Fruit fly (Drosophila melanogaster): ENCODE results near the gene Uqcc1.

Uqcc1 gene

dm6 chr3L:6955254-6956229, 2.4 kb downstream of the Uqcc1 start, which contains the start of the genes CG10077 and CG9948 (continued):
- TF ChIP-seq CG14050 (GFP tag; IDR thresholded peaks at IDR 0.05) (peak; percentile 88), CG4707 (GFP tag; optimal IDR thresholded peaks at IDR 0.05) (peak; percentile 75), CG8089 (GFP tag; optimal IDR thresholded peaks at IDR 0.05) (no peak), CG11696 (GFP tag; IDR thresholded peaks at IDR 0.05) (peak; percentile 63), dpn (GFP tag; optimal IDR thresholded peaks at IDR 0.05) (peak; percentile 58 to 90), gcm (GFP tag; optimal IDR thresholded peaks at IDR 0.05) (peak; percentile 92), CG14965 (GFP tag; optimal IDR thresholded peaks at IDR 0.05; ENCODE audit: borderline replicate concordance) (no peak), Lpt (GFP tag; optimal IDR thresholded peaks at IDR 0.05) (no peak), gem (tag; optimal IDR thresholded peaks at IDR 0.05) (peak; percentile 95), Mrtf (GFP tag; IDR thresholded peaks at IDR 0.05) (peak; percentile 88), ara (GFP tag; IDR thresholded peaks at IDR 0.05) (peak; percentile 86), Vsx1 (GFP tag; optimal IDR thresholded peaks at IDR 0.05) (peak; percentile 61), CG17385 (GFP tag; optimal IDR thresholded peaks at IDR 0.05) (peak; percentile 88), wor (GFP tag; IDR thresholded peaks at IDR 0.05) (peak; percentile 79), Meics (GFP tag; optimal IDR thresholded peaks at IDR 0.05) (peak; percentile 90), cwo (GFP tag; optimal IDR thresholded peaks at IDR 0.05) (peak; percentile 75), CG3281 (GFP tag; optimal IDR thresholded peaks at IDR 0.05) (peak; percentile 88), Abd-B (GFP tag; optimal IDR thresholded peaks at IDR 0.05) (peak; percentile 87), Hr78 (GFP tag; optimal IDR thresholded peaks at IDR 0.05) (no peak), chinmo (GFP tag; IDR thresholded peaks at IDR 0.05; ENCODE audit: partially characterized antibody) (peak; percentile 79; the same call in 1 of the 4 replicates), CG1647 (GFP tag; optimal IDR thresholded peaks at IDR 0.05) (peak; percentile 39), Trl (optimal IDR thresholded peaks at IDR 0.05) (no peak), Trl (GFP tag; optimal IDR thresholded peaks at IDR 0.05) (peak; percentile 60), CG15696 (tag; optimal IDR thresholded peaks at IDR 0.05) (peak; percentile 91), CG7271 (tag; optimal IDR thresholded peaks at IDR 0.05) (peak; percentile 73), z (GFP tag; IDR thresholded peaks at IDR 0.05) (no peak), CG15479 (GFP tag; optimal IDR thresholded peaks at IDR 0.05) (no peak), shn (GFP tag; optimal IDR thresholded peaks at IDR 0.05) (peak; percentile 40), yki (optimal IDR thresholded peaks at IDR 0.05) (no peak), CG16779 (GFP tag; IDR thresholded peaks at IDR 0.05) (0 out of 2 replicates have a peak, but pooled peaks have one; percentile 44), CG14667 (GFP tag; IDR thresholded peaks at IDR 0.05) (peak; percentile 88), H2.0 (GFP tag; IDR thresholded peaks at IDR 0.05) (peak; percentile 92), CG13775 (GFP tag; optimal IDR thresholded peaks at IDR 0.05) (peak; percentile 85), CG34376 (GFP tag; optimal IDR thresholded peaks at IDR 0.05) (peak; percentile 77), ranshi (GFP tag; IDR thresholded peaks at IDR 0.05) (peak; percentile 91), CHES-1-like (GFP tag; optimal IDR thresholded peaks at IDR 0.05) (peak; percentile 32), pita (GFP tag; optimal IDR thresholded peaks at IDR 0.05) (no peak), row (GFP tag; IDR thresholded peaks at IDR 0.05) (peak; percentile 99), CG15601 (tag; optimal IDR thresholded peaks at IDR 0.05) (peak; percentile 86), CG9437 (GFP tag; optimal IDR thresholded peaks at IDR 0.05) (peak; percentile 75), sens (GFP tag) (peak; percentile 96), CG9876 (GFP tag; optimal IDR thresholded peaks at IDR 0.05) (no peak), CG9817 (tag; optimal IDR thresholded peaks at IDR 0.05) (peak; percentile 92), Rx (GFP tag; IDR thresholded peaks at IDR 0.05) (peak; percentile 88), trh (GFP tag; optimal IDR thresholded peaks at IDR 0.05) (peak; percentile 67), CG4404 (GFP tag; IDR thresholded peaks at IDR 0.05) (peak; percentile 73), CG7928 (GFP tag; optimal IDR thresholded peaks at IDR 0.05) (peak; percentile 37), sens-2 (GFP tag; IDR thresholded peaks at IDR 0.05) (peak; percentile 76; the same call in 1 of the 2 replicates), bab2 (GFP tag; optimal IDR thresholded peaks at IDR 0.05) (peak; percentile 73)
